Worm (Caenorhabditis elegans) whole organism, L4 larva: ENCODE data around the gene K03A11.4.

Experiments
- ZK546.5 ChIP-seq, 2 experiments: sonication (generic microtip); optimal IDR thresholded peaks; 2 replicates each; lab custom pipeline; 2017; ENCODE audit warnings: missing biosample characterization in 2 of 2, missing genetic modification characterization in 2 of 2
- ceh-82 ChIP-seq: sonication (generic microtip); optimal IDR thresholded peaks from 2 replicates; lab custom pipeline; 2017; ENCODE audit warnings: missing biosample characterization, missing genetic modification characterization
- nhr-237 ChIP-seq: sonication (generic microtip); optimal IDR thresholded peaks from 2 replicates; lab custom pipeline; 2017; ENCODE audit warnings: missing biosample characterization, missing genetic modification characterization
- nhr-76 ChIP-seq: fragments of 150-350 bp; optimal IDR thresholded peaks from 2 replicates; lab custom pipeline; 2014; ENCODE audit warnings: missing biosample characterization, missing genetic modification characterization
- zag-1 ChIP-seq: fragments of 150-350 bp; optimal IDR thresholded peaks from 2 replicates; lab custom pipeline; 2014; ENCODE audit warnings: missing biosample characterization, missing genetic modification characterization
- ztf-11 ChIP-seq: fragments of 150-350 bp; optimal IDR thresholded peaks from 2 replicates; lab custom pipeline; 2014; ENCODE audit warnings: missing biosample characterization, missing genetic modification characterization
- ztf-7 ChIP-seq: fragments of 150-350 bp; optimal IDR thresholded peaks from 2 replicates; lab custom pipeline; 2014; ENCODE audit warnings: missing biosample characterization, missing genetic modification characterization

- no peak for TF ChIP-seq ZK546.5 (tag; optimal IDR thresholded peaks at IDR 0.05; lab: Kevin White, UChicago)
- TF ChIP-seq ztf-11, result no peak
- no peak for TF ChIP-seq zag-1 (tag; lab: Kevin White, UChicago)
- no peak for TF ChIP-seq ceh-82 (tag; lab: Kevin White, UChicago)
- TF ChIP-seq nhr-76 (tag; lab: Kevin White, UChicago), result no peak
- TF ChIP-seq nhr-237 (tag; lab: Kevin White, UChicago), result no peak
- TF ChIP-seq ztf-7 (tag; lab: Kevin White, UChicago), result no peak
Observed at ce11 chrX:13100410-13100809, 22.4 kb downstream of the K03A11.4 start, which contains the start of gene R03G8.6.
